Fruit fly (Drosophila melanogaster): ENCODE data around the gene CanB.

CanB gene

dm6 chrX:5299957-5300356 is 32.3 kb upstream of the CanB start (continued):
- no peak for TF ChIP-seq achi (GFP tag; optimal IDR thresholded peaks at IDR 0.05)
- TF ChIP-seq CG11902 (GFP tag; optimal IDR thresholded peaks at IDR 0.05), result no peak
- TF ChIP-seq spab (GFP tag; optimal IDR thresholded peaks at IDR 0.05), result no peak
- no peak for TF ChIP-seq esn (GFP tag; optimal IDR thresholded peaks at IDR 0.05)
- TF ChIP-seq CG8632 (GFP tag; optimal IDR thresholded peaks at IDR 0.05), result no peak
- TF ChIP-seq Eip75B (GFP tag; optimal IDR thresholded peaks at IDR 0.05), result peak; percentile 4
- peak; percentile 19 for TF ChIP-seq lz (GFP tag; optimal IDR thresholded peaks at IDR 0.05)
- peak; percentile 27 for TF ChIP-seq CG3032 (tag; optimal IDR thresholded peaks at IDR 0.05)
- TF ChIP-seq Gug (GFP tag; IDR thresholded peaks at IDR 0.05), result no peak
- TF ChIP-seq CG6854 (GFP tag; optimal IDR thresholded peaks at IDR 0.05), result no peak
- TF ChIP-seq fd85E (GFP tag; optimal IDR thresholded peaks at IDR 0.05), result no peak
- TF ChIP-seq Blimp-1 (GFP tag; optimal IDR thresholded peaks at IDR 0.05), result no peak
- no peak for TF ChIP-seq CG11294 (GFP tag; IDR thresholded peaks at IDR 0.05)
- no peak for TF ChIP-seq CG1621 (tag; optimal IDR thresholded peaks at IDR 0.05)

DNA sequence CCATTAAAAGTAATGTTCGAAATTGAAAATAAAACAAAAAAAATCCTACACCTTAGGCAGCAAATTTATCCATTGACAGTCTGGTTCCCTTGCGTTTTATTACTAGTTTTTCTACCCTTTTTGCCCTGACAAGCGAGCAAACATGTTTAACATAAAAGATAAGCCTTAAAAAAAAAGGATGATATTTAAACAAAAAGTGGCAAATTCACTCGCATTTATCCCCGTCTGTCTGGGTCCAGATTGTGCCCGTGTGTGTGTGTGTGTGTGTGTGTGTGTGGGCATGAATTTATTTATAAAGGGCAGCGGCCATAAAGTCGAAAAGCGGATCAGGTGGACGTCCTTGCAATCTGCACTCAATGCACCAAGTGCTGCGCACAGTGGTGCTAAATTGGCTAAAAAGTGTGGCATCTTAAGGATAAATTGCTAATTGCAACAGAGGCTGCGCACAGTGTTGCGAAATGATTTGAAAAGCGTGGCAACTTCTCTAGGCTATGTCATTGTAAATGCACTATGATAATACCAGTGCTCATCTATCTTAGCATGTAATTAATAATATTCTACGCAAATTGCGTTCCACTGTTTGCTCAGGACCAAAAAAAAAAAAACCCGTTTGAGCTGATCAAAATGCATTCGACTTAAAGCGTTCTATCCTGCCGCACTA is 31.5 kb upstream of the CanB start:
- TF ChIP-seq Hr38 (GFP tag; optimal IDR thresholded peaks at IDR 0.05), result no peak
- no peak for TF ChIP-seq Eip93F (GFP tag; optimal IDR thresholded peaks at IDR 0.05)
- TF ChIP-seq CG6854 (GFP tag; optimal IDR thresholded peaks at IDR 0.05), result no peak
- no peak for TF ChIP-seq CG6276 (GFP tag; optimal IDR thresholded peaks at IDR 0.05)
- TF ChIP-seq Eip78C (GFP tag), result peak; percentile 91
- peak; percentile 46 for TF ChIP-seq achi (GFP tag; optimal IDR thresholded peaks at IDR 0.05)
- TF ChIP-seq CG16779 (tag; optimal IDR thresholded peaks at IDR 0.05), result no peak
- TF ChIP-seq cyc (GFP tag; optimal IDR thresholded peaks at IDR 0.05), result peak; percentile 30
- peak; percentile 44 for TF ChIP-seq Sox102F (GFP tag; optimal IDR thresholded peaks at IDR 0.05)
- no peak for TF ChIP-seq Hr4 (GFP tag; optimal IDR thresholded peaks at IDR 0.05)
- TF ChIP-seq eg (GFP tag; IDR thresholded peaks at IDR 0.05), result no peak
- TF ChIP-seq pdm3 (GFP tag; optimal IDR thresholded peaks at IDR 0.05), result peak; percentile 53
- TF ChIP-seq Gug (GFP tag; IDR thresholded peaks at IDR 0.05), result no peak
- peak; percentile 46 for TF ChIP-seq CG8319 (GFP tag; optimal IDR thresholded peaks at IDR 0.05)
- no peak for TF ChIP-seq CG4318 (GFP tag; optimal IDR thresholded peaks at IDR 0.05)
- peak; percentile 58 for TF ChIP-seq CG9139 (GFP tag; optimal IDR thresholded peaks at IDR 0.05)
- peak; percentile 55 for TF ChIP-seq topi (GFP tag; optimal IDR thresholded peaks at IDR 0.05)
- peak; percentile 60 for TF ChIP-seq CG1621 (tag; optimal IDR thresholded peaks at IDR 0.05)
- TF ChIP-seq CG7368 (GFP tag; optimal IDR thresholded peaks at IDR 0.05), result peak; percentile 66
- no peak for TF ChIP-seq fd85E (GFP tag; optimal IDR thresholded peaks at IDR 0.05)
- peak; percentile 67 for TF ChIP-seq Sox14 (GFP tag; optimal IDR thresholded peaks at IDR 0.05)
- TF ChIP-seq fkh (GFP tag; optimal IDR thresholded peaks at IDR 0.05), result no peak
- TF ChIP-seq CG11762 (GFP tag; optimal IDR thresholded peaks at IDR 0.05; ENCODE audit: insufficient read depth), result no peak
- peak; percentile 73 for TF ChIP-seq CG10669 (GFP tag; optimal IDR thresholded peaks at IDR 0.05)
- TF ChIP-seq CG3919 (GFP tag; optimal IDR thresholded peaks at IDR 0.05), result peak; percentile 60
- TF ChIP-seq Ets96B (tag; optimal IDR thresholded peaks at IDR 0.05), result peak; percentile 54
- peak; percentile 50 for TF ChIP-seq lz (GFP tag; optimal IDR thresholded peaks at IDR 0.05)
- TF ChIP-seq CG8632 (GFP tag; optimal IDR thresholded peaks at IDR 0.05), result peak; percentile 52
- TF ChIP-seq CG34406 (GFP tag; optimal IDR thresholded peaks at IDR 0.05), result peak; percentile 34
- TF ChIP-seq Met (GFP tag; optimal IDR thresholded peaks at IDR 0.05), result no peak
- no peak for TF ChIP-seq Blimp-1 (GFP tag; optimal IDR thresholded peaks at IDR 0.05)
- TF ChIP-seq acj6 (GFP tag; optimal IDR thresholded peaks at IDR 0.05), result peak; percentile 40
- peak; percentile 27 for TF ChIP-seq Sox15 (GFP tag; optimal IDR thresholded peaks at IDR 0.05)
- peak; percentile 58 for TF ChIP-seq esn (GFP tag; optimal IDR thresholded peaks at IDR 0.05)
- TF ChIP-seq CG8119 (GFP tag; IDR thresholded peaks at IDR 0.05), result no peak
- peak; percentile 65 for TF ChIP-seq CG3032 (tag; optimal IDR thresholded peaks at IDR 0.05)
- peak in 1 of 2 experiments; percentile 51 for TF ChIP-seq salr (GFP tag; optimal IDR thresholded peaks at IDR 0.05)
- TF ChIP-seq OdsH (GFP tag; optimal IDR thresholded peaks at IDR 0.05), result peak; percentile 29
- peak; percentile 75 for TF ChIP-seq Eip75B (GFP tag; optimal IDR thresholded peaks at IDR 0.05)
- peak; percentile 31 for TF ChIP-seq Ets21C (GFP tag; optimal IDR thresholded peaks at IDR 0.05)
- TF ChIP-seq Smox (GFP tag; optimal IDR thresholded peaks at IDR 0.05), result no peak
- peak; percentile 65 for TF ChIP-seq fd59A (GFP tag; optimal IDR thresholded peaks at IDR 0.05)
- peak; percentile 46 for TF ChIP-seq Hr39 (GFP tag; optimal IDR thresholded peaks at IDR 0.05)
- no peak for TF ChIP-seq CG11294 (GFP tag; IDR thresholded peaks at IDR 0.05)
- peak; percentile 21 for TF ChIP-seq CG11902 (GFP tag; optimal IDR thresholded peaks at IDR 0.05)
- TF ChIP-seq spab (GFP tag; optimal IDR thresholded peaks at IDR 0.05), result peak; percentile 61
- no peak for TF ChIP-seq CG15336 (GFP tag; IDR thresholded peaks at IDR 0.05)
